Fruit fly (Drosophila melanogaster) whole organism, embryonic: Measurements from ENCODE around the gene TRAM.

Experiments
- B-H2 ChIP-seq: fragments of 200-800 bp; sonication (Bioruptor generic); optimal IDR thresholded peaks from 2 replicates; lab custom pipeline; 2018; ENCODE audit warnings: missing biosample characterization, mild to moderate bottlenecking, missing genetic modification characterization
- CG12769 ChIP-seq: fragments of 200-800 bp; sonication (Bioruptor generic); optimal IDR thresholded peaks from 2 replicates; lab custom pipeline; 2019; ENCODE audit warnings: missing biosample characterization, mild to moderate bottlenecking, missing genetic modification characterization, moderate library complexity
- CG1602 ChIP-seq: fragments of 200-800 bp; sonication (Bioruptor generic); optimal IDR thresholded peaks from 3 replicates; lab custom pipeline; 2016; ENCODE audit warnings: missing biosample characterization, missing genetic modification characterization
- CG16813 ChIP-seq: fragments of 200-800 bp; sonication (Bioruptor generic); IDR thresholded peaks from 3 replicates; pipeline ENCODE4 v1.3.6; 2022; ENCODE audit warnings: missing biosample characterization, missing genetic modification characterization; ENCODE audit not compliant: partially characterized antibody
- CG17186 ChIP-seq: fragments of 200-800 bp; sonication (Bioruptor generic); optimal IDR thresholded peaks from 3 replicates; lab custom pipeline; 2017; ENCODE audit warnings: missing biosample characterization, missing genetic modification reagents, missing genetic modification characterization
- CG17802 ChIP-seq: fragments of 200-800 bp; sonication (Bioruptor generic); optimal IDR thresholded peaks from 2 replicates; lab custom pipeline; 2018; ENCODE audit warnings: missing biosample characterization, mild to moderate bottlenecking, missing genetic modification characterization, moderate library complexity
- CG3065 ChIP-seq: fragments of 200-800 bp; sonication (Bioruptor generic); optimal IDR thresholded peaks from 2 replicates; lab custom pipeline; 2016; ENCODE audit warnings: missing biosample characterization, missing genetic modification characterization
- CG31365 ChIP-seq: fragments of 200-800 bp; sonication (Bioruptor generic); optimal IDR thresholded peaks from 2 replicates; lab custom pipeline; 2018; ENCODE audit warnings: missing biosample characterization, mild to moderate bottlenecking, missing genetic modification characterization
- CG3163 ChIP-seq: fragments of 200-800 bp; sonication (Bioruptor generic); optimal IDR thresholded peaks from 3 replicates; lab custom pipeline; 2016; ENCODE audit warnings: missing biosample characterization, missing genetic modification characterization
- CG3847 ChIP-seq: fragments of 200-800 bp; sonication (Bioruptor generic); IDR thresholded peaks from 2 replicates; pipeline ENCODE4 v1.3.6; 2022; ENCODE audit warnings: missing biosample characterization, missing genetic modification characterization
- CG6854 ChIP-seq: fragments of 200-800 bp; sonication (Bioruptor generic); optimal IDR thresholded peaks from 3 replicates; lab custom pipeline; 2017; ENCODE audit warnings: missing biosample characterization, mild to moderate bottlenecking, missing genetic modification characterization
- CG8388 ChIP-seq: fragments of 200-800 bp; sonication (Bioruptor generic); optimal IDR thresholded peaks from 2 replicates; lab custom pipeline; 2019; ENCODE audit warnings: missing biosample characterization, mild to moderate bottlenecking, missing genetic modification characterization, moderate library complexity
- Chrac-16 ChIP-seq: fragments of 200-800 bp; sonication (Bioruptor generic); optimal IDR thresholded peaks from 3 replicates; lab custom pipeline; 2016; ENCODE audit warnings: missing biosample characterization, missing genetic modification characterization
- CoRest ChIP-seq: fragments of 200-800 bp; sonication (Bioruptor generic); optimal IDR thresholded peaks from 3 replicates; lab custom pipeline; 2018; ENCODE audit warnings: missing biosample characterization, mild to moderate bottlenecking, missing genetic modification characterization, moderate library complexity
- D19A ChIP-seq: fragments of 200-800 bp; optimal IDR thresholded peaks from 3 replicates; lab custom pipeline; 2019; ENCODE audit warnings: missing biosample characterization, mild to moderate bottlenecking, missing genetic modification characterization, moderate library complexity
- Doc3 ChIP-seq: fragments of 200-800 bp; sonication (Bioruptor generic); IDR thresholded peaks from 3 replicates; pipeline ENCODE4 v1.3.6; 2022; ENCODE audit warnings: missing biosample characterization, missing genetic modification characterization; ENCODE audit not compliant: partially characterized antibody
- Drgx ChIP-seq: fragments of 200-800 bp; sonication (Bioruptor generic); IDR thresholded peaks from 2 replicates; pipeline ENCODE4 v1.3.6; 2022; ENCODE audit warnings: missing biosample characterization, missing genetic modification characterization
- Elba2 ChIP-seq: fragments of 200-800 bp; sonication (Bioruptor generic); optimal IDR thresholded peaks from 3 replicates; lab custom pipeline; 2016; ENCODE audit warnings: missing biosample characterization, missing genetic modification characterization
- Gug ChIP-seq: fragments of 200-800 bp; sonication (Bioruptor generic); IDR thresholded peaks from 4 replicates; pipeline ENCODE4 v1.3.6; 2022; ENCODE audit warnings: missing biosample characterization, missing genetic modification characterization
- H15 ChIP-seq: fragments of 200-800 bp; sonication (Bioruptor generic); IDR thresholded peaks from 3 replicates; pipeline ENCODE4 v1.3.6; 2022; ENCODE audit warnings: missing biosample characterization, missing genetic modification characterization
- Side ChIP-seq: fragments of 200-800 bp; sonication (Bioruptor generic); optimal IDR thresholded peaks from 2 replicates; lab custom pipeline; 2016; ENCODE audit warnings: missing biosample characterization, missing genetic modification characterization
- Vsx1 ChIP-seq: fragments of 200-800 bp; sonication (Bioruptor generic); optimal IDR thresholded peaks from 2 replicates; lab custom pipeline; 2017; ENCODE audit warnings: missing biosample characterization, mild to moderate bottlenecking, missing genetic modification characterization, missing genetic modification reagents
- abd-A ChIP-seq: fragments of 200-800 bp; sonication (Bioruptor generic); optimal IDR thresholded peaks from 3 replicates; lab custom pipeline; 2019; ENCODE audit warnings: missing biosample characterization, mild to moderate bottlenecking, missing genetic modification characterization, moderate library complexity
- ash1 ChIP-seq: fragments of 200-800 bp; sonication (Bioruptor generic); optimal IDR thresholded peaks from 2 replicates; lab custom pipeline; 2018; ENCODE audit warnings: missing biosample characterization, mild to moderate bottlenecking, missing genetic modification characterization
- cad ChIP-seq: fragments of >200 bp; optimal IDR thresholded peaks from 2 replicates; lab custom pipeline; 2017; ENCODE audit warnings: missing biosample characterization, missing genetic modification characterization
- chinmo ChIP-seq: fragments of 200-800 bp; sonication (Bioruptor generic); IDR thresholded peaks from 4 replicates; pipeline ENCODE4 v1.3.6; 2022; ENCODE audit warnings: missing biosample characterization, missing genetic modification characterization; ENCODE audit not compliant: partially characterized antibody
- crc ChIP-seq: fragments of 200-800 bp; sonication (Bioruptor generic); optimal IDR thresholded peaks from 2 replicates; lab custom pipeline; 2016; ENCODE audit warnings: missing biosample characterization, missing genetic modification characterization
- crol ChIP-seq: fragments of 200-800 bp; sonication (Bioruptor generic); IDR thresholded peaks from 2 replicates; pipeline ENCODE4 v1.3.6; 2022; ENCODE audit warnings: missing biosample characterization, missing genetic modification characterization
- eve ChIP-seq, 2 experiments: fragments of >200 bp; optimal IDR thresholded peaks; 2 replicates each; lab custom pipeline; 2017; ENCODE audit warnings: missing biosample characterization in 2 of 2, missing genetic modification characterization in 2 of 2
- gsb ChIP-seq: fragments of 200-800 bp; sonication (Bioruptor generic); IDR thresholded peaks from 2 replicates; pipeline ENCODE4 v1.3.6; 2022; ENCODE audit warnings: missing biosample characterization, missing genetic modification characterization
- ken ChIP-seq: fragments of 200-800 bp; sonication (Bioruptor generic); IDR thresholded peaks from 3 replicates; pipeline ENCODE4 v1.3.6; 2022; ENCODE audit warnings: missing biosample characterization, missing genetic modification characterization
- kni ChIP-seq: fragments of 200-800 bp; sonication (Bioruptor generic); optimal IDR thresholded peaks from 3 replicates; lab custom pipeline; 2017; ENCODE audit warnings: mild to moderate bottlenecking, missing biosample characterization, missing genetic modification reagents, missing genetic modification characterization
- luna ChIP-seq: fragments of 200-800 bp; sonication (Bioruptor generic); optimal IDR thresholded peaks from 2 replicates; lab custom pipeline; 2016; ENCODE audit warnings: missing biosample characterization, missing genetic modification characterization
- nom ChIP-seq: fragments of 200-800 bp; sonication (Bioruptor generic); optimal IDR thresholded peaks from 2 replicates; lab custom pipeline; 2017; ENCODE audit warnings: missing biosample characterization, missing genetic modification characterization, mild to moderate bottlenecking, moderate library complexity, missing genetic modification reagents
- pfk ChIP-seq: fragments of 200-800 bp; sonication (Bioruptor generic); optimal IDR thresholded peaks from 2 replicates; lab custom pipeline; 2018; ENCODE audit warnings: missing biosample characterization, mild to moderate bottlenecking, missing genetic modification characterization, moderate library complexity
- sd ChIP-seq: fragments of 200-800 bp; sonication (Bioruptor generic); optimal IDR thresholded peaks from 3 replicates; lab custom pipeline; 2018; ENCODE audit warnings: missing biosample characterization, mild to moderate bottlenecking, missing genetic modification characterization, moderate library complexity
- slbo ChIP-seq: fragments of 200-800 bp; sonication (Bioruptor generic); IDR thresholded peaks from 2 replicates; pipeline ENCODE4 v1.3.6; 2022; ENCODE audit warnings: missing biosample characterization, missing genetic modification characterization
- trem ChIP-seq: fragments of 200-800 bp; optimal IDR thresholded peaks from 3 replicates; lab custom pipeline; 2019; ENCODE audit warnings: missing biosample characterization, mild to moderate bottlenecking, missing genetic modification characterization, moderate library complexity
- unpg ChIP-seq: fragments of 200-800 bp; sonication (Bioruptor generic); optimal IDR thresholded peaks from 3 replicates; lab custom pipeline; 2018; ENCODE audit warnings: missing biosample characterization, mild to moderate bottlenecking, missing genetic modification characterization, moderate library complexity
- vvl ChIP-seq: fragments of 200-800 bp; sonication (Bioruptor generic); IDR thresholded peaks from 2 replicates; pipeline ENCODE4 v1.3.6; 2022; ENCODE audit warnings: missing biosample characterization, missing genetic modification characterization
- wor ChIP-seq: fragments of 200-800 bp; sonication (Bioruptor generic); IDR thresholded peaks from 2 replicates; pipeline ENCODE4 v1.3.6; 2022; ENCODE audit warnings: missing biosample characterization, missing genetic modification characterization
- z ChIP-seq: fragments of 200-800 bp; sonication (Bioruptor generic); IDR thresholded peaks from 3 replicates; pipeline ENCODE4 v1.3.6; 2022; ENCODE audit warnings: missing biosample characterization, missing genetic modification characterization
- zf30C ChIP-seq: fragments of 200-800 bp; sonication (Bioruptor generic); optimal IDR thresholded peaks from 3 replicates; lab custom pipeline; 2018; ENCODE audit warnings: missing biosample characterization, mild to moderate bottlenecking, missing genetic modification characterization
- zfh1 ChIP-seq: fragments of 200-800 bp; sonication (Bioruptor generic); IDR thresholded peaks from 3 replicates; pipeline ENCODE4 v1.3.6; 2022; ENCODE audit warnings: missing biosample characterization, missing genetic modification characterization

TRAM gene

DNA sequence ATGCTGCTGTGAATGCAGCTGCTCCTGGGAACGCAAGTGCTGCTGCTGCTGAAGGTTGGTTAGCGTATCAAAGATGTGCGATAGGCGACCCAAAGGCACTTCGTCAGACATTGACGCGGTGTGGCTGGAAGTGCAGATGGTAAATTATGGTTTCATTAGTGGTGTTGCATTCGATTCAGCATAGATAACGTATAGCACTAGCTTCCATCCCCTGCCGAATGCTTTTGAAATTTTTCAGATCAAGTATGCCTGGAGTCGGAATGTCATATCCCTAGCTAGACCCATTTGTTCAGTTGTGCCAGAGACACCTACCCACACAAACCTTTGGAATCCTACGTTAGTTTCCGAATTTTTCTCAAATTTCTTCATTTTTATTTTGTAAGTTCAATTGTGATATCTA lies 40.9 kb upstream of the TRAM start, which contains the start of gene CG11663:
Gene CG11663 (plus strand): TSS at position 301 of the 400 bp plus-strand sequence.
- TF ChIP-seq CG1602 (GFP tag; lab: Kevin White, UChicago) = no peak
- TF ChIP-seq, all 482 proteins: peak for 0

DNA sequence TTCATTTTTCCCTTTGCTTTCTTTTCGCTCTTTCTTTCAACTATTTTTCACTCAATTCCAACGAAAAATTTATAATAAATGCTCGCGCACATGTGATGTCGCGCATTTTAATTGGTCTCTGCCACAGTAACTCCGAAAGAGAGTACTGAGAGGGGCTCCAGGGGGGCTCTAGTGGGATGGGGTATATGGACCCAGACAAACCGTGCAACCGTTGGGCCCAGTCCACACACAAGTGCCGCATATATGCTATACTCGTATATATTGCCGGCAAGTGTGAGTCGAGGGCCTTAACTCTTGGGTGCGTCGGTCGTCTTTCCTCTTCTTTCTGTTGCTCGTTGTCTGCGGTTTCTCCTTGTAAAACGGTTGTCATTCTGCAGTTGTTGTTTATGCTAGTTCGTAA lies 36.7 kb upstream of the TRAM start:
- TF ChIP-seq z (GFP tag; lab: Robert Waterston, UW) (peak; percentile 79), Gug (GFP tag; lab: Robert Waterston, UW) (no peak), nom (GFP tag; lab: Kevin White, UChicago) (peak; percentile 20), CG17802 (peak; percentile 95), Doc3 (GFP tag; lab: Robert Waterston, UW) (no peak), unpg (no peak), sd (tag; lab: Kevin White, UChicago) (peak; percentile 2), crol (peak; percentile 63; the same call in 1 of the 2 replicates), kni (GFP tag; lab: Kevin White, UChicago) (peak; percentile 64), vvl (GFP tag; lab: Robert Waterston, UW) (0 out of 2 replicates have a peak, but pooled peaks have one; percentile 16), CG8388 (no peak), Side (no peak), pfk (no peak), trem (no peak), ken (GFP tag; lab: Robert Waterston, UW) (no peak), CG31365 (tag; lab: Kevin White, UChicago) (no peak), D19A (tag; lab: Kevin White, UChicago) (no peak), CG3065 (GFP tag; lab: Kevin White, UChicago) (no peak)

DNA sequence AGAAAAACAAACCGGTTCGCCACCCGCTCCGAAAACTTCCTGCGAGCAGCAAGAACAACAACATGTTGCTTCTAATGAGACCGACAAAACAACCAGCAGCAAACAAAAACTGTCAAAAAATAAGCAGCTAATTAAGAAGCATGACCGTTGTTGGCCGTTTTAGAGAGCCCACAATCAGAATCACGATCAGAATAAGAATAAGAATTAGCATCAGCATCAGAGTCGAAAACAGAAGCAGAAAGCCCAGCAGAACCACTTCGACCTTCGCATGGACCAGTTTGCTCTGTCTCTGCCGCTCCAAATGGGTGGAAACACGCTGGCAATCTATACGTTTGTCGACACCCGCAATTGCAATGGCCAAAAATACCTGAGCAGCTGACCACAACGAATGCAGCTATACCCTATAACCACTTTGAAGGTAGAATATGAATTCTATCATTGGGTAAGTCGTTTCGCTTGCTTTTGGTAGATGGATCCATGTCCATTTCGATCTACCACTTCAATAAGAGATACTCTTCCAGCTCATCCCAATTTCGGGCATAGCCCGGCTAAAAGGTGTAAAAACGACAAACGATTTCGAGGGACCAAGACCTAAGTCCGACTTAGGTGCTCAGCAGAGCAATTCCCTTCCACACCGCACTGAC lies 35.5 kb upstream of the TRAM start:
- TF ChIP-seq luna (no peak), abd-A (tag; lab: Kevin White, UChicago) (peak; percentile 15), zf30C (no peak), Drgx (GFP tag; lab: Robert Waterston, UW) (0 out of 2 replicates have a peak, but pooled peaks have one; percentile 21), CG12769 (tag; lab: Kevin White, UChicago) (peak; percentile 11), D19A (tag; lab: Kevin White, UChicago) (peak; percentile 55), CG3847 (GFP tag; lab: Robert Waterston, UW) (no peak), Vsx1 (GFP tag; lab: Kevin White, UChicago) (peak; percentile 57), chinmo (GFP tag; lab: Robert Waterston, UW) (0 out of 4 replicates have a peak, but pooled peaks have one; percentile 74)
- TF ChIP-seq, all 482 proteins: peak for 6

DNA sequence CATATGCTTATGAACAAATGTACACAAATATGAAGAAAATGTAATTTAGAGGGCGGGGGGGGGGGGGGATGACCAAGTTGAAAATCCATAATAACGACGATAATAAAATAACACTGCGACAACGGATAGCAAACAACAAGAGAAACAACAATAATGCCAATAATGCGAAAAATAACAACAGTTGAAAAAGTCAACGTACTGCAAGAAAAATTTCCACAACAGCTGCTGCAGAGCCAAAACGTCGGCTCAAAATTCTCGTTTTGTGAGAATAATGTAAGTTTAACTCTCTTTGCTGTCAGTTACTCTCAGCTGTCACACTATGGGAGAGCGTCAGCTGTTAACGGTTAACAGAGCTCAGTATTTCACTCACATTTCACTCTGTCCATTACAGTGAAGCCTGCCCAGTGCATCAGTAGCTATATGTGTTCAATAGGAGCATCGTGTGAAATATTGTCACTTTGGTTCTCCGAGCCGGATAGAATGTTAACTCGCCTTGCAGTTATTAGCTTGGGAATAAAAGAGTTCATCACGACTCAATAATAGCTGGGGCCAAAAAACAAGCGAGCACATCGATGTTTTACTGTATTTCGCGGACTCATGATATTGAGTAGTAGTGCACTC lies 34.2 kb upstream of the TRAM start:
- TF ChIP-seq CoRest = peak; percentile 79
- peak; percentile 54; the same call in 1 of the 2 replicates for TF ChIP-seq wor (GFP tag; lab: Robert Waterston, UW)
- TF ChIP-seq ash1 (GFP tag; lab: Kevin White, UChicago) = no peak
- peak; percentile 16 for TF ChIP-seq CG3163 (GFP tag; lab: Kevin White, UChicago)
- peak; percentile 90 for TF ChIP-seq unpg
- peak; percentile 22 for TF ChIP-seq CG3065 (GFP tag; lab: Kevin White, UChicago)
- peak; percentile 69 for TF ChIP-seq Chrac-16
- no peak for TF ChIP-seq CG17186 (GFP tag; lab: Kevin White, UChicago)
- no peak for TF ChIP-seq cad (GFP tag; lab: Kevin White, UChicago)
- TF ChIP-seq H15 (GFP tag; lab: Robert Waterston, UW) = peak; percentile 67; the same call in 2 of the 3 replicates
- no peak for TF ChIP-seq CG16813 (GFP tag; lab: Robert Waterston, UW)
- TF ChIP-seq zfh1 (GFP tag; lab: Robert Waterston, UW) = peak; percentile 87
- peak; percentile 56 for TF ChIP-seq CG6854 (GFP tag; lab: Kevin White, UChicago)
- TF ChIP-seq slbo (GFP tag; lab: Robert Waterston, UW) = peak; percentile 84
- peak; percentile 30 for TF ChIP-seq B-H2
- peak; percentile 54 for TF ChIP-seq crc (GFP tag; lab: Kevin White, UChicago)
- peak in 1 of 2 experiments; percentile 94 for TF ChIP-seq eve (GFP tag; optimal IDR thresholded peaks at IDR 0.05; lab: Kevin White, UChicago)
- no peak for TF ChIP-seq Elba2 (GFP tag; lab: Kevin White, UChicago)
- TF ChIP-seq gsb (GFP tag; lab: Robert Waterston, UW) = peak; percentile 44; the same call in 1 of the 2 replicates
